Worm (Caenorhabditis elegans) whole organism, mixed stage, embryonic: ENCODE measurements around the gene ZK836.3.

Experiments
- blmp-1 ChIP-seq: fragments of 150-350 bp; optimal IDR thresholded peaks from 2 replicates; lab custom pipeline; 2014; ENCODE audit warnings: missing biosample characterization, missing genetic modification characterization
- ces-1 ChIP-seq: fragments of 150-350 bp; optimal IDR thresholded peaks from 2 replicates; lab custom pipeline; 2014; ENCODE audit warnings: missing biosample characterization, missing genetic modification reagents, missing genetic modification characterization
- elt-1 ChIP-seq: sonication (generic microtip); optimal IDR thresholded peaks from 2 replicates; lab custom pipeline; 2017; ENCODE audit warnings: missing genetic modification characterization, mild to moderate bottlenecking, missing compliant biosample characterization, antibody characterized with exemption, moderate library complexity, borderline replicate concordance; ENCODE audit not compliant: insufficient read depth
- elt-3 ChIP-seq: fragments of 150-350 bp; optimal IDR thresholded peaks from 2 replicates; lab custom pipeline; 2014; ENCODE audit warnings: missing biosample characterization, missing genetic modification characterization
- lin-13 ChIP-seq: fragments of 150-350 bp; optimal IDR thresholded peaks from 2 replicates; lab custom pipeline; 2014; ENCODE audit warnings: missing biosample characterization, missing genetic modification characterization
- nhr-2 ChIP-seq: fragments of 150-350 bp; optimal IDR thresholded peaks from 2 replicates; lab custom pipeline; 2014; ENCODE audit warnings: missing biosample characterization, missing genetic modification characterization
- nhr-237 ChIP-seq: fragments of 150-350 bp; optimal IDR thresholded peaks from 2 replicates; lab custom pipeline; 2014; ENCODE audit warnings: missing biosample characterization, missing genetic modification characterization
- nhr-28 ChIP-seq: fragments of 150-350 bp; optimal IDR thresholded peaks from 2 replicates; lab custom pipeline; 2014; ENCODE audit warnings: missing biosample characterization, missing genetic modification characterization
- unc-120 ChIP-seq: sonication (generic microtip); optimal IDR thresholded peaks from 2 replicates; lab custom pipeline; 2017; ENCODE audit warnings: missing genetic modification characterization, missing compliant biosample characterization; ENCODE audit not compliant: poor library complexity, severe bottlenecking
- zip-8 ChIP-seq: fragments of 150-350 bp; optimal IDR thresholded peaks from 2 replicates; lab custom pipeline; 2014; ENCODE audit warnings: missing biosample characterization, missing genetic modification characterization
- ztf-11 ChIP-seq: fragments of 150-350 bp; optimal IDR thresholded peaks from 2 replicates; lab custom pipeline; 2014; ENCODE audit warnings: missing biosample characterization, missing genetic modification characterization

DNA sequence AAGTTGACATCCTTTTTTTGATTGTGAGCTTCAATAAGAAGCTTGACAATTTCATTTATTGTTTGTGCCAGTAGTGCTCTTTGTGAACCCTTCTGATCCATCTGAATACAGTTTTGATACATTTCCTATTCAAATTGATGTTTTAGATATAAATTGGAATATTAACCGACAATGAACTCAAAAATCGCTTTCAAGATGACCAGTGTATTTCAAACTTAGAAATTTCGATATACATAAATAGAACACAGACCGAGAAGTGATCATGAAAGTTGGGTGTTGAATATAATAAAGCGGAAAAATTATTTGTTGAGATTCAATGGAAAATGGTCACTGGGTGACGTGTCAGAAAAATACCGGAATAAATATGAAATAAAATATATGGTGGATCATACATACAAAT is 14.4 kb downstream of the ZK836.3 start, which contains the start of gene elpc-3:
- TF ChIP-seq ces-1 (GFP tag; lab: Kevin White, UChicago) (no peak), blmp-1 (tag; lab: Kevin White, UChicago) (no peak), elt-3 (tag; lab: Kevin White, UChicago) (no peak), ztf-11 (no peak), lin-13 (no peak), unc-120 (no peak), zip-8 (tag; lab: Kevin White, UChicago) (no peak), nhr-237 (tag; lab: Kevin White, UChicago) (no peak), nhr-28 (tag; lab: Kevin White, UChicago) (no peak), nhr-2 (no peak), elt-1 (no peak)
